Fruit fly (Drosophila melanogaster) whole organism, embryonic: Measurements from ENCODE around the gene CG7407.

Experiments used
- CG10267 ChIP-seq: fragments of 200-800 bp; sonication (Bioruptor generic); optimal IDR thresholded peaks from 2 replicates; lab custom pipeline; 2018; ENCODE audit warnings: missing biosample characterization, mild to moderate bottlenecking, missing genetic modification characterization, moderate library complexity
- CG10274 ChIP-seq: fragments of 200-800 bp; sonication (Bioruptor generic); optimal IDR thresholded peaks from 3 replicates; lab custom pipeline; 2017; ENCODE audit warnings: missing biosample characterization, mild to moderate bottlenecking, missing genetic modification characterization
- CG11093 ChIP-seq: fragments of 200-800 bp; sonication (Bioruptor generic); IDR thresholded peaks from 3 replicates; pipeline ENCODE4 v1.3.6; 2022; ENCODE audit warnings: missing biosample characterization, missing genetic modification characterization
- CG12155 ChIP-seq: fragments of 200-800 bp; sonication (Bioruptor generic); optimal IDR thresholded peaks from 3 replicates; lab custom pipeline; 2016; ENCODE audit warnings: missing biosample characterization, missing genetic modification characterization
- CG12299 ChIP-seq: fragments of 200-800 bp; sonication (Bioruptor generic); optimal IDR thresholded peaks from 2 replicates; lab custom pipeline; 2018; ENCODE audit warnings: missing biosample characterization, mild to moderate bottlenecking, missing genetic modification characterization
- CG13624 ChIP-seq: fragments of 200-800 bp; sonication (Bioruptor generic); optimal IDR thresholded peaks from 2 replicates; lab custom pipeline; 2016; ENCODE audit warnings: missing biosample characterization, missing genetic modification characterization
- CG13775 ChIP-seq: fragments of 200-800 bp; sonication (Bioruptor generic); optimal IDR thresholded peaks from 3 replicates; lab custom pipeline; 2017; ENCODE audit warnings: missing biosample characterization, mild to moderate bottlenecking, missing genetic modification characterization
- CG17359 ChIP-seq: fragments of 200-800 bp; sonication (Bioruptor generic); optimal IDR thresholded peaks from 3 replicates; lab custom pipeline; 2018; ENCODE audit warnings: missing biosample characterization, mild to moderate bottlenecking, missing genetic modification characterization, moderate library complexity
- CG17802 ChIP-seq: fragments of 200-800 bp; sonication (Bioruptor generic); optimal IDR thresholded peaks from 2 replicates; lab custom pipeline; 2018; ENCODE audit warnings: missing biosample characterization, mild to moderate bottlenecking, missing genetic modification characterization, moderate library complexity
- CG18011 ChIP-seq: fragments of 200-800 bp; sonication (Bioruptor generic); optimal IDR thresholded peaks from 2 replicates; lab custom pipeline; 2017; ENCODE audit warnings: missing biosample characterization, missing genetic modification characterization, mild to moderate bottlenecking, moderate library complexity, missing genotype
- CG31365 ChIP-seq: fragments of 200-800 bp; sonication (Bioruptor generic); optimal IDR thresholded peaks from 2 replicates; lab custom pipeline; 2018; ENCODE audit warnings: missing biosample characterization, mild to moderate bottlenecking, missing genetic modification characterization
- CG32772 ChIP-seq: fragments of 200-800 bp; sonication (Bioruptor generic); IDR thresholded peaks from 2 replicates; pipeline ENCODE4 v1.3.6; 2022; ENCODE audit warnings: missing biosample characterization, missing genetic modification characterization
- CG3726 ChIP-seq: fragments of 200-800 bp; sonication (Bioruptor generic); IDR thresholded peaks from 3 replicates; pipeline ENCODE4, ENCODE4 v1.3.6; 2022; ENCODE audit warnings: missing biosample characterization, missing genetic modification characterization
- CG6175 ChIP-seq: fragments of 200-800 bp; sonication (Bioruptor generic); IDR thresholded peaks from 3 replicates; pipeline ENCODE4 v1.3.6; 2022; ENCODE audit warnings: missing biosample characterization, missing genetic modification characterization
- CG6854 ChIP-seq: fragments of 200-800 bp; sonication (Bioruptor generic); optimal IDR thresholded peaks from 3 replicates; lab custom pipeline; 2017; ENCODE audit warnings: missing biosample characterization, mild to moderate bottlenecking, missing genetic modification characterization
- CG8281 ChIP-seq: fragments of 200-800 bp; sonication (Bioruptor generic); optimal IDR thresholded peaks from 2 replicates; lab custom pipeline; 2018; ENCODE audit warnings: missing biosample characterization, mild to moderate bottlenecking, missing genetic modification characterization, moderate library complexity
- CG8924 ChIP-seq: fragments of 200-800 bp; optimal IDR thresholded peaks from 3 replicates; lab custom pipeline; 2019; ENCODE audit warnings: missing biosample characterization, mild to moderate bottlenecking, missing genetic modification characterization, moderate library complexity
- CG9797 ChIP-seq: fragments of 200-800 bp; sonication (Bioruptor generic); optimal IDR thresholded peaks from 3 replicates; lab custom pipeline; 2018; ENCODE audit warnings: missing biosample characterization, mild to moderate bottlenecking, missing genetic modification characterization
- CG9817 ChIP-seq: fragments of 200-800 bp; sonication (Bioruptor generic); optimal IDR thresholded peaks from 2 replicates; lab custom pipeline; 2018; ENCODE audit warnings: missing biosample characterization, mild to moderate bottlenecking, missing genetic modification characterization, moderate library complexity
- Eip74EF ChIP-seq, 2 experiments: fragments of 200-800 bp in 1 of 2; fragments of >200 bp in 1 of 2; sonication (Bioruptor generic) in 1 of 2; optimal IDR thresholded peaks; 2 replicates each; lab custom pipeline; 2017 to 2019; ENCODE audit warnings: missing biosample characterization in 2 of 2, missing genetic modification characterization in 2 of 2, mild to moderate bottlenecking in 1 of 2, moderate library complexity in 1 of 2
- H2.0 ChIP-seq: fragments of 200-800 bp; sonication (Bioruptor generic); IDR thresholded peaks from 2 replicates; pipeline ENCODE4 v1.3.6; 2022; ENCODE audit warnings: missing biosample characterization, missing genetic modification characterization
- HLH54F ChIP-seq: fragments of 200-800 bp; sonication (Bioruptor generic); optimal IDR thresholded peaks from 3 replicates; lab custom pipeline; 2016; ENCODE audit warnings: missing biosample characterization, missing genetic modification characterization
- HmgD ChIP-seq: fragments of 200-800 bp; sonication (Bioruptor generic); optimal IDR thresholded peaks from 3 replicates; lab custom pipeline; 2016; ENCODE audit warnings: missing biosample characterization, missing genetic modification characterization
- HmgZ ChIP-seq: fragments of 200-800 bp; sonication (Bioruptor generic); optimal IDR thresholded peaks from 2 replicates; lab custom pipeline; 2018; ENCODE audit warnings: missing biosample characterization, mild to moderate bottlenecking, missing genetic modification characterization
- MESR4 ChIP-seq: fragments of 200-800 bp; sonication (Bioruptor generic); optimal IDR thresholded peaks from 2 replicates; lab custom pipeline; 2018; ENCODE audit warnings: missing biosample characterization, mild to moderate bottlenecking, missing genetic modification characterization, moderate library complexity
- Oaz ChIP-seq: fragments of 200-800 bp; sonication (Bioruptor generic); IDR thresholded peaks from 2 replicates; pipeline ENCODE4 v1.3.6; 2022; ENCODE audit warnings: missing biosample characterization, missing genetic modification characterization
- Optix ChIP-seq: fragments of 200-800 bp; sonication (Bioruptor generic); IDR thresholded peaks from 3 replicates; pipeline ENCODE4 v1.3.6; 2022; ENCODE audit warnings: missing biosample characterization, missing genetic modification characterization
- Scr ChIP-seq: fragments of 200-800 bp; sonication (Bioruptor generic); IDR thresholded peaks from 2 replicates; pipeline ENCODE4 v1.3.6; 2022; ENCODE audit warnings: missing biosample characterization, missing genetic modification characterization; ENCODE audit not compliant: partially characterized antibody
- TFAM ChIP-seq: fragments of 200-800 bp; sonication (Bioruptor generic); optimal IDR thresholded peaks from 2 replicates; lab custom pipeline; 2017; ENCODE audit warnings: missing biosample characterization, missing genetic modification characterization, inconsistent platforms
- ase ChIP-seq: fragments of 200-800 bp; sonication (Bioruptor generic); IDR thresholded peaks from 3 replicates; pipeline ENCODE4 v1.3.6; 2022; ENCODE audit warnings: missing biosample characterization, missing genetic modification characterization
- ash1 ChIP-seq: fragments of 200-800 bp; sonication (Bioruptor generic); optimal IDR thresholded peaks from 2 replicates; lab custom pipeline; 2018; ENCODE audit warnings: missing biosample characterization, mild to moderate bottlenecking, missing genetic modification characterization
- az2 ChIP-seq: fragments of 200-800 bp; sonication (Bioruptor generic); optimal IDR thresholded peaks from 3 replicates; lab custom pipeline; 2016; ENCODE audit warnings: missing biosample characterization, missing genetic modification characterization
- bab2 ChIP-seq: fragments of 200-800 bp; sonication (Bioruptor generic); optimal IDR thresholded peaks from 2 replicates; lab custom pipeline; 2016; ENCODE audit warnings: missing biosample characterization, missing genetic modification characterization
- bcd ChIP-seq: fragments of 200-800 bp; sonication (Bioruptor generic); optimal IDR thresholded peaks from 2 replicates; lab custom pipeline; 2017; ENCODE audit warnings: missing biosample characterization, mild to moderate bottlenecking, missing genetic modification characterization
- cg ChIP-seq: fragments of 200-800 bp; sonication (Bioruptor generic); optimal IDR thresholded peaks from 3 replicates; lab custom pipeline; 2019; ENCODE audit warnings: missing biosample characterization, mild to moderate bottlenecking, missing genetic modification characterization, moderate library complexity
- eve ChIP-seq, 2 experiments: fragments of >200 bp; optimal IDR thresholded peaks; 2 replicates each; lab custom pipeline; 2017; ENCODE audit warnings: missing biosample characterization in 2 of 2, missing genetic modification characterization in 2 of 2
- ewg ChIP-seq: fragments of 200-800 bp; sonication (Bioruptor generic); optimal IDR thresholded peaks from 3 replicates; lab custom pipeline; 2017; ENCODE audit warnings: mild to moderate bottlenecking, missing biosample characterization, missing genetic modification reagents, missing genetic modification characterization
- ftz-f1 ChIP-seq: fragments of 200-800 bp; sonication (Bioruptor generic); optimal IDR thresholded peaks from 2 replicates; lab custom pipeline; 2016; ENCODE audit warnings: missing biosample characterization, missing genetic modification characterization
- gsb ChIP-seq: fragments of 200-800 bp; sonication (Bioruptor generic); IDR thresholded peaks from 2 replicates; pipeline ENCODE4 v1.3.6; 2022; ENCODE audit warnings: missing biosample characterization, missing genetic modification characterization
- jigr1 ChIP-seq: fragments of 200-800 bp; sonication (Bioruptor generic); IDR thresholded peaks from 3 replicates; pipeline ENCODE4 v1.3.6; 2022; ENCODE audit warnings: missing biosample characterization, missing genetic modification characterization
- lab ChIP-seq: fragments of 200-800 bp; sonication (Bioruptor generic); optimal IDR thresholded peaks from 3 replicates; lab custom pipeline; 2017; ENCODE audit warnings: missing biosample characterization, missing genetic modification characterization, mild to moderate bottlenecking, moderate library complexity, missing genetic modification reagents
- rib ChIP-seq: fragments of 200-800 bp; sonication (Bioruptor generic); IDR thresholded peaks from 2 replicates; pipeline ENCODE4 v1.3.6; 2022; ENCODE audit warnings: missing biosample characterization, missing genetic modification characterization
- ro ChIP-seq: fragments of 200-800 bp; sonication (Bioruptor generic); IDR thresholded peaks from 2 replicates; pipeline ENCODE4 v1.3.6; 2022; ENCODE audit warnings: missing biosample characterization, missing genetic modification characterization
- slou ChIP-seq: fragments of 200-800 bp; sonication (Bioruptor generic); optimal IDR thresholded peaks from 3 replicates; lab custom pipeline; 2016; ENCODE audit warnings: missing biosample characterization, missing genetic modification characterization
- so ChIP-seq: fragments of 200-800 bp; sonication (Bioruptor generic); IDR thresholded peaks from 3 replicates; pipeline ENCODE4 v1.3.6; 2022; ENCODE audit warnings: missing biosample characterization, missing genetic modification characterization
- trh ChIP-seq: fragments of 200-800 bp; sonication (Bioruptor generic); optimal IDR thresholded peaks from 2 replicates; lab custom pipeline; 2016; ENCODE audit warnings: missing biosample characterization, missing genetic modification characterization
- tup ChIP-seq: fragments of 200-800 bp; sonication (Bioruptor generic); optimal IDR thresholded peaks from 2 replicates; lab custom pipeline; 2016; ENCODE audit warnings: missing biosample characterization, mild to moderate bottlenecking, missing genetic modification characterization, moderate library complexity
- vvl ChIP-seq: fragments of 200-800 bp; sonication (Bioruptor generic); IDR thresholded peaks from 2 replicates; pipeline ENCODE4 v1.3.6; 2022; ENCODE audit warnings: missing biosample characterization, missing genetic modification characterization

CG7407 gene

dm6 chr3L:21832203-21833160 is 9.2 kb downstream of the CG7407 start, which contains the start of the genes CG7148 and Nopp140 (continued):
- TF ChIP-seq rib (GFP tag; lab: Robert Waterston, UW) (peak; percentile 34; the same call in 1 of the 2 replicates), Oaz (no peak), Eip74EF (GFP tag; optimal IDR thresholded peaks at IDR 0.05; lab: Kevin White, UChicago) (no peak), CG3726 (GFP tag; lab: Robert Waterston, UW) (no peak), jigr1 (GFP tag; lab: Robert Waterston, UW) (no peak), CG6175 (no peak), ash1 (GFP tag; lab: Kevin White, UChicago) (peak; percentile 45), CG12155 (peak; percentile 61), Scr (no peak; the same call in 1 of the 2 replicates), CG8281 (peak; percentile 13), CG17359 (peak; percentile 71), CG18011 (peak; percentile 34), CG17802 (tag; lab: Kevin White, UChicago) (peak; percentile 78), CG32772 (GFP tag; lab: Robert Waterston, UW) (peak; percentile 24; the same call in 1 of the 2 replicates), cg (no peak), trh (GFP tag; lab: Kevin White, UChicago) (peak; percentile 15), CG11093 (GFP tag; lab: Robert Waterston, UW) (no peak), CG10267 (tag; lab: Kevin White, UChicago) (peak; percentile 96), so (GFP tag; lab: Robert Waterston, UW) (0 out of 3 replicates have a peak, but pooled peaks have one; percentile 55), CG6854 (GFP tag; lab: Kevin White, UChicago) (no peak), CG13624 (GFP tag; lab: Kevin White, UChicago) (peak; percentile 69), CG12299 (tag; lab: Kevin White, UChicago) (no peak), CG9797 (GFP tag; lab: Kevin White, UChicago) (peak; percentile 14), bab2 (GFP tag; lab: Kevin White, UChicago) (peak; percentile 45), CG31365 (tag; lab: Kevin White, UChicago) (no peak), ase (peak; percentile 44; the same call in 1 of the 3 replicates), CG10274 (GFP tag; lab: Kevin White, UChicago) (no peak), Optix (GFP tag; lab: Robert Waterston, UW) (peak; percentile 42; the same call in 1 of the 3 replicates), ro (GFP tag; lab: Robert Waterston, UW) (no peak; the same call in 1 of the 2 replicates), HmgZ (tag; lab: Kevin White, UChicago) (peak; percentile 83), TFAM (GFP tag; lab: Kevin White, UChicago) (no peak), HLH54F (GFP tag; lab: Kevin White, UChicago) (peak; percentile 77), gsb (GFP tag; lab: Robert Waterston, UW) (no peak), CG13775 (GFP tag; lab: Kevin White, UChicago) (peak; percentile 54), CG8924 (tag; lab: Kevin White, UChicago) (peak; percentile 79), MESR4 (GFP tag; lab: Kevin White, UChicago) (peak; percentile 91), ewg (GFP tag; lab: Kevin White, UChicago) (peak; percentile 38), eve (GFP tag; optimal IDR thresholded peaks at IDR 0.05; lab: Kevin White, UChicago) (no peak), ftz-f1 (GFP tag; lab: Kevin White, UChicago) (peak; percentile 36), az2 (peak; percentile 57), lab (GFP tag; lab: Kevin White, UChicago) (peak; percentile 84), tup (GFP tag; lab: Kevin White, UChicago) (peak; percentile 35), bcd (GFP tag; lab: Kevin White, UChicago) (peak; percentile 61), HmgD (GFP tag; lab: Kevin White, UChicago) (peak; percentile 76), H2.0 (peak; percentile 74), vvl (GFP tag; lab: Robert Waterston, UW) (peak; percentile 74), slou (GFP tag; lab: Kevin White, UChicago) (peak; percentile 55), CG9817 (tag; lab: Kevin White, UChicago) (peak; percentile 67)
